Worm (Caenorhabditis elegans): Measurements from ENCODE around the gene Y116A8C.37.

ce11 chrIV:17096168-17096567 is 34.8 kb downstream of the Y116A8C.37 start, which contains the start of gene Y116A8C.27:
- TF ChIP-seq ama-1 (optimal IDR thresholded peaks at IDR 0.05), result no peak
- no peak for TF ChIP-seq aly-1 (tag; optimal IDR thresholded peaks at IDR 0.05)
- TF ChIP-seq scrt-1 (GFP tag; IDR thresholded peaks at IDR 0.05), result no peak
- no peak for TF ChIP-seq F13C5.2 (tag; optimal IDR thresholded peaks at IDR 0.05)
- TF ChIP-seq ets-7 (tag; optimal IDR thresholded peaks at IDR 0.05), result no peak
- no peak for TF ChIP-seq ceh-36 (tag; optimal IDR thresholded peaks at IDR 0.05)
- no peak for TF ChIP-seq sea-1 (GFP tag; conservative IDR thresholded peaks at IDR 0.05)
- no peak for TF ChIP-seq hmbx-1 (tag; optimal IDR thresholded peaks at IDR 0.05)
- TF ChIP-seq B0310.2 (tag; optimal IDR thresholded peaks at IDR 0.05), result no peak
- no peak for TF ChIP-seq flt-1 (GFP tag; IDR thresholded peaks at IDR 0.05)
- no peak for TF ChIP-seq tra-4 (tag; optimal IDR thresholded peaks at IDR 0.05)
- no peak for TF ChIP-seq ceh-13 (GFP tag; optimal IDR thresholded peaks at IDR 0.05)
- no peak for TF ChIP-seq hmg-4 (GFP tag; optimal IDR thresholded peaks at IDR 0.05)
